Worm (Caenorhabditis elegans) whole organism, early embryonic: ENCODE results near the gene myrf-2.

ENCODE experiments used
- ama-1 ChIP-seq: fragments of 150-350 bp; optimal IDR thresholded peaks from 2 replicates; lab custom pipeline; 2014
- ceh-13 ChIP-seq: fragments of 200-800 bp; sonication (Bioruptor generic); optimal IDR thresholded peaks from 2 replicates; lab custom pipeline; 2018; ENCODE audit warnings: mild to moderate bottlenecking, missing genetic modification characterization, missing compliant biosample characterization
- hmbx-1 ChIP-seq: sonication (generic microtip); optimal IDR thresholded peaks from 2 replicates; lab custom pipeline; 2016; ENCODE audit warnings: mild to moderate bottlenecking, missing genetic modification characterization, missing compliant biosample characterization
- hnd-1 ChIP-seq: sonication (generic microtip); optimal IDR thresholded peaks from 2 replicates; lab custom pipeline; 2016; ENCODE audit warnings: missing genetic modification characterization, missing compliant biosample characterization
- pes-1 ChIP-seq: fragments of 200-800 bp; sonication (Bioruptor generic); IDR thresholded peaks from 2 replicates; pipeline ENCODE4 v1.3.6; 2022; ENCODE audit warnings: missing genetic modification reagents, missing genetic modification characterization, missing compliant biosample characterization
- tbx-11 ChIP-seq: fragments of 200-800 bp; sonication (Bioruptor generic); IDR thresholded peaks from 2 replicates; pipeline ENCODE4 v1.3.6; 2022; ENCODE audit warnings: missing genetic modification characterization, missing compliant biosample characterization
- tra-4 ChIP-seq: sonication (generic microtip); optimal IDR thresholded peaks from 2 replicates; lab custom pipeline; 2017; ENCODE audit warnings: missing genetic modification characterization, missing compliant biosample characterization

- TF ChIP-seq ama-1 (lab: Kevin White, UChicago) (no peak), pes-1 (no peak), tbx-11 (no peak), tra-4 (tag; lab: Kevin White, UChicago) (no peak), ceh-13 (GFP tag; lab: Kevin White, UChicago) (no peak), hnd-1 (tag; lab: Kevin White, UChicago) (no peak), hmbx-1 (tag; lab: Kevin White, UChicago) (no peak)
Measured at ce11 chrX:10167005-10167404, 27.2 kb downstream of the myrf-2 start, which contains the start of gene rnp-9.
